Worm (Caenorhabditis elegans) whole organism, mixed stage, embryonic: ENCODE results near the gene C04C3.7.
"Not testable (repeated sequence)": the region's sequence is repeated elsewhere in the genome, so short reads cannot be mapped to it uniquely, and the experiment has no call there.

Source experiments
- ceh-43 ChIP-seq: fragments of 200-800 bp; sonication (Bioruptor generic); optimal IDR thresholded peaks from 2 replicates; lab custom pipeline; 2018; ENCODE audit warnings: mild to moderate bottlenecking, missing genetic modification characterization, moderate library complexity, missing compliant biosample characterization
- elt-3 ChIP-seq: fragments of 150-350 bp; optimal IDR thresholded peaks from 2 replicates; lab custom pipeline; 2014; ENCODE audit warnings: missing biosample characterization, missing genetic modification characterization
- lin-13 ChIP-seq: fragments of 150-350 bp; optimal IDR thresholded peaks from 2 replicates; lab custom pipeline; 2014; ENCODE audit warnings: missing biosample characterization, missing genetic modification characterization
- nhr-12 ChIP-seq: fragments of 150-350 bp; optimal IDR thresholded peaks from 2 replicates; lab custom pipeline; 2014; ENCODE audit warnings: missing biosample characterization, missing genetic modification characterization
- nhr-237 ChIP-seq: fragments of 150-350 bp; optimal IDR thresholded peaks from 2 replicates; lab custom pipeline; 2014; ENCODE audit warnings: missing biosample characterization, missing genetic modification characterization
- snpc-4 ChIP-seq: fragments of 150-350 bp; optimal IDR thresholded peaks from 2 replicates; lab custom pipeline; 2014; ENCODE audit warnings: missing biosample characterization, missing genetic modification characterization
- unc-39 ChIP-seq: fragments of 150-350 bp; optimal IDR thresholded peaks from 2 replicates; lab custom pipeline; 2014; ENCODE audit warnings: missing biosample characterization, missing genetic modification characterization

DNA sequence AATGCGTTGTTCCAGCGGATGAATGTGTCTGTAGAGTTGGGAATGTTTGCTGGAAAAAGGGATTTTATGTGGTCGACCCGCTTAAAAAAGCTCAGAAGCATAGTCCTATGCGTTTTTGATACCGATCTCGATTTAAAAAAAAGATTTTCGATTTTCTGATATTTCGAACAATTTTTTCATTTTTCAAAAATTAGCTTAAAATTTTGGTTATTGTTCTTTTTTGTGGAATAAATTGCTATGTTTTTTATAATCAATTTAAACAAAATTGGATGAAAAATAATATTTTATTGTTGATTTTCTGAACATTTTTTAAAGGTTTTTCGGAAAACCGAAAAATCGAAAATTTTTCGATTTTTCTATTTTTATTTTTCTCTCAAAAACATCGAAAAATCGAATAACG, at the start of gene C04C3.7:
- not testable (repeated sequence) for TF ChIP-seq snpc-4 (tag; lab: Kevin White, UChicago); nhr-237 (tag; lab: Kevin White, UChicago); elt-3 (tag; lab: Kevin White, UChicago); lin-13 (tag; lab: Kevin White, UChicago); ceh-43 (GFP tag; lab: Kevin White, UChicago); unc-39; nhr-12 (tag; lab: Kevin White, UChicago)
